Worm (Caenorhabditis elegans): ENCODE measurements around the gene oac-52.
"Not testable (repeated sequence)": the region's sequence is repeated elsewhere in the genome, so short reads cannot be mapped to it uniquely, and the experiment has no call there.

oac-52 gene

DNA sequence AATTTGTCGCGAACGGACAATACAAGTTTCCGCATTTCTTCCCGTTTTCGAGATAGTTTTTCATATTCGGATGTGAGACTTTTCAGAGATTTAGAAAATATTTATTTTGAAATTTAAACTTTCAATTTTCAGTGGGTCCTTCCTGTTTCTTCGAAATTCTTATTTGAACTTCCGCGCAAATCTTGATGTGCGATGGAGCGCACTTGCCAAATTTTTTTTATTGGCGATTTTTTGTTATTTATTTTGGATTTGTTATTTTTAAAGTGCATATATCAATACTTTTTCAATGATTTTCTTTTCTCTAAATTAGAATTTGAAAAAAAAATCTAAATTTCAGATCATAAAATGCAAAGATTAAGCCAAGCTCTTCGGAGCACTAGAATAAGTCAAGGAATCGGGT, 10.9 kb upstream of the oac-52 start, which contains the start of gene sars-2 (continued):
- TF ChIP-seq nhr-84 (tag; optimal IDR thresholded peaks at IDR 0.05) (no peak), mab-9 (GFP tag; IDR thresholded peaks at IDR 0.05) (no peak), alr-1 (tag; optimal IDR thresholded peaks at IDR 0.05; ENCODE audit: borderline replicate concordance) (no peak), ztf-4 (tag; optimal IDR thresholded peaks at IDR 0.05) (no peak), nhr-76 (tag; optimal IDR thresholded peaks at IDR 0.05) (no peak), dsc-1 (tag; optimal IDR thresholded peaks at IDR 0.05) (peak; percentile 50), unc-62 (GFP tag; optimal IDR thresholded peaks at IDR 0.05) (no peak), isw-1 (GFP tag; IDR thresholded peaks at IDR 0.05) (peak; percentile 19; the same call in 1 of the 2 replicates), nhr-47 (tag; optimal IDR thresholded peaks at IDR 0.05) (peak; percentile 23), skn-1 (tag; optimal IDR thresholded peaks at IDR 0.05) (peak; percentile 69), unc-130 (tag; optimal IDR thresholded peaks at IDR 0.05) (no peak), mep-1 (tag; optimal IDR thresholded peaks at IDR 0.05) (peak; percentile 43), lin-14 (GFP tag; optimal IDR thresholded peaks at IDR 0.05) (peak; percentile 8), tlp-1 (tag; optimal IDR thresholded peaks at IDR 0.05) (no peak), lin-35 (GFP tag; optimal IDR thresholded peaks at IDR 0.05) (peak; percentile 92 to 96), nhr-77 (tag; optimal IDR thresholded peaks at IDR 0.05) (no peak), lin-13 (GFP tag; optimal IDR thresholded peaks at IDR 0.05) (no peak), nhr-28 (tag; optimal IDR thresholded peaks at IDR 0.05) (no peak), fos-1 (tag; optimal IDR thresholded peaks at IDR 0.05) (no peak), unc-86 (tag; optimal IDR thresholded peaks at IDR 0.05) (no peak), xbp-1 (tag; optimal IDR thresholded peaks at IDR 0.05) (peak; percentile 40), nhr-19 (GFP tag; conservative IDR thresholded peaks at IDR 0.05) (no peak), fkh-10 (GFP tag; optimal IDR thresholded peaks at IDR 0.05) (no peak), nhr-237 (tag; optimal IDR thresholded peaks at IDR 0.05) (no peak), nhr-85 (tag) (peak; percentile 33), fkh-8 (tag; optimal IDR thresholded peaks at IDR 0.05) (no peak)

- TF ChIP-seq snu-23 (GFP tag; optimal IDR thresholded peaks at IDR 0.05) (no peak), ceh-82 (tag; optimal IDR thresholded peaks at IDR 0.05) (no peak), nhr-85 (tag) (no peak), nhr-77 (tag; optimal IDR thresholded peaks at IDR 0.05) (no peak), hlh-4 (tag; optimal IDR thresholded peaks at IDR 0.05) (no peak), unc-130 (tag; optimal IDR thresholded peaks at IDR 0.05) (no peak), jun-1 (tag; optimal IDR thresholded peaks at IDR 0.05) (no peak), lin-39 (tag; optimal IDR thresholded peaks at IDR 0.05) (no peak), nhr-90 (tag; optimal IDR thresholded peaks at IDR 0.05; ENCODE audit: poor library complexity) (no peak), efl-3 (GFP tag; optimal IDR thresholded peaks at IDR 0.05) (no peak), pag-3 (tag; optimal IDR thresholded peaks at IDR 0.05; ENCODE audit: borderline replicate concordance, insufficient read depth) (no peak), tlp-1 (tag; optimal IDR thresholded peaks at IDR 0.05) (no peak), ama-1 (optimal IDR thresholded peaks at IDR 0.05) (no peak), lin-13 (GFP tag; optimal IDR thresholded peaks at IDR 0.05) (no peak), pax-3 (tag; optimal IDR thresholded peaks at IDR 0.05) (no peak), skn-1 (tag; optimal IDR thresholded peaks at IDR 0.05) (no peak)
These were observed 10.5 kb upstream of the oac-52 start, which contains the start of gene W03B1.9 for ce11 chrIV:4356879-4357278. TSS of gene W03B1.9 (minus strand) at chrIV:4356979.

ce11 chrIV:4348146-4348545, 1.7 kb upstream of the oac-52 start, which contains the start of gene W03B1.5:
TSS of gene W03B1.5 (plus strand) at chrIV:4348446.
- not testable (repeated sequence) for TF ChIP-seq swsn-7, sox-4, snpc-4 (tag; optimal IDR thresholded peaks at IDR 0.05)

ce11 chrIV:4347578-4348003, 1.2 kb upstream of the oac-52 start:
- TF ChIP-seq snpc-4 (tag; optimal IDR thresholded peaks at IDR 0.05) (peak; percentile 9), lin-35 (GFP tag; optimal IDR thresholded peaks at IDR 0.05) (no peak)

Data from whole organism, L1 larva.